Fruit fly (Drosophila melanogaster) whole organism, adult: ENCODE data around the gene CG32639.

Experiments used
- CG11617 ChIP-seq: fragments of 200-800 bp; sonication (Bioruptor generic); optimal IDR thresholded peaks from 2 replicates; lab custom pipeline; 2017; ENCODE audit warnings: mild to moderate bottlenecking, missing biosample characterization, missing genetic modification reagents, missing genetic modification characterization
- CG12768 ChIP-seq: fragments of 200-800 bp; sonication (Bioruptor generic); optimal IDR thresholded peaks from 2 replicates; lab custom pipeline; 2017; ENCODE audit warnings: missing biosample characterization, missing genetic modification characterization, mild to moderate bottlenecking, moderate library complexity, missing genetic modification reagents
- CG14711 ChIP-seq: fragments of 200-800 bp; sonication (Bioruptor generic); optimal IDR thresholded peaks from 2 replicates; lab custom pipeline; 2018; ENCODE audit warnings: missing biosample characterization, mild to moderate bottlenecking, missing genetic modification characterization, moderate library complexity
- CG1620 ChIP-seq: fragments of 200-800 bp; sonication (Bioruptor generic); optimal IDR thresholded peaks from 2 replicates; lab custom pipeline; 2016; ENCODE audit warnings: missing biosample characterization, missing genetic modification characterization
- CG33017 ChIP-seq: fragments of 200-800 bp; sonication (Bioruptor generic); optimal IDR thresholded peaks from 2 replicates; lab custom pipeline; 2018; ENCODE audit warnings: missing biosample characterization, mild to moderate bottlenecking, missing genetic modification characterization, moderate library complexity
- CG5204 ChIP-seq: fragments of 200-800 bp; sonication (Bioruptor generic); optimal IDR thresholded peaks from 2 replicates; lab custom pipeline; 2016; ENCODE audit warnings: missing biosample characterization, missing genetic modification characterization
- CG7045 ChIP-seq: fragments of 200-800 bp; sonication (Bioruptor generic); optimal IDR thresholded peaks from 2 replicates; lab custom pipeline; 2017; ENCODE audit warnings: missing biosample characterization, mild to moderate bottlenecking, missing genetic modification characterization
- CG7101 ChIP-seq: fragments of 200-800 bp; sonication (Bioruptor generic); optimal IDR thresholded peaks from 2 replicates; lab custom pipeline; 2018; ENCODE audit warnings: missing biosample characterization, mild to moderate bottlenecking, missing genetic modification characterization, moderate library complexity
- Clk ChIP-seq: fragments of 200-800 bp; sonication (Bioruptor generic); optimal IDR thresholded peaks from 2 replicates; lab custom pipeline; 2017; ENCODE audit warnings: missing biosample characterization, missing genetic modification characterization
- Crg-1 ChIP-seq: fragments of 200-800 bp; sonication (Bioruptor generic); optimal IDR thresholded peaks from 2 replicates; lab custom pipeline; 2016; ENCODE audit warnings: missing biosample characterization, missing genetic modification characterization
- Hr96 ChIP-seq: fragments of 200-800 bp; sonication (Bioruptor generic); optimal IDR thresholded peaks from 2 replicates; lab custom pipeline; 2016; ENCODE audit warnings: missing biosample characterization, missing genetic modification characterization
- Mnt ChIP-seq: fragments of 200-800 bp; sonication (Bioruptor generic); optimal IDR thresholded peaks from 2 replicates; lab custom pipeline; 2016; ENCODE audit warnings: missing biosample characterization, mild to moderate bottlenecking, missing genetic modification characterization
- bab1 ChIP-seq: fragments of 200-800 bp; sonication (Bioruptor generic); optimal IDR thresholded peaks from 3 replicates; lab custom pipeline; 2019; ENCODE audit warnings: missing biosample characterization, mild to moderate bottlenecking, missing genetic modification characterization, moderate library complexity
- cic ChIP-seq: fragments of 200-800 bp; sonication (Bioruptor generic); optimal IDR thresholded peaks from 2 replicates; lab custom pipeline; 2017; ENCODE audit warnings: missing biosample characterization, mild to moderate bottlenecking, missing genetic modification characterization, moderate library complexity
- cnc ChIP-seq, 2 experiments: fragments of >200 bp; optimal IDR thresholded peaks; 2 replicates each; lab custom pipeline; 2017
- kay ChIP-seq: fragments of 200-800 bp; sonication (Bioruptor generic); peaks from one replicate; lab custom pipeline; 2016; ENCODE audit warnings: missing biosample characterization, missing genetic modification characterization, borderline replicate concordance
- ovo ChIP-seq: fragments of 200-800 bp; sonication (Bioruptor generic); optimal IDR thresholded peaks from 2 replicates; lab custom pipeline; 2016; ENCODE audit warnings: missing biosample characterization, missing genetic modification characterization
- pad ChIP-seq: fragments of 200-800 bp; sonication (Bioruptor generic); optimal IDR thresholded peaks from 3 replicates; lab custom pipeline; 2017; ENCODE audit warnings: missing biosample characterization, missing genetic modification characterization, mild to moderate bottlenecking, moderate library complexity, missing genetic modification reagents
- tj ChIP-seq: fragments of 200-800 bp; sonication (Bioruptor generic); optimal IDR thresholded peaks from 3 replicates; lab custom pipeline; 2017; ENCODE audit warnings: missing biosample characterization, mild to moderate bottlenecking, missing genetic modification characterization, moderate library complexity
- toe ChIP-seq: fragments of 200-800 bp; sonication (Bioruptor generic); optimal IDR thresholded peaks from 2 replicates; lab custom pipeline; 2016; ENCODE audit warnings: missing biosample characterization, missing genetic modification characterization

Gene CG32639

dm6 chrX:13236516-13237245 is at the start of gene CG32639:
CG32639 (minus strand) TSS chrX:13236566.
- TF ChIP-seq bab1 (GFP tag; lab: Kevin White, UChicago) (no peak), cnc (optimal IDR thresholded peaks at IDR 0.05; lab: Kevin White, UChicago) (no peak), ovo (GFP tag; lab: Kevin White, UChicago) (no peak), CG1620 (no peak), CG12768 (GFP tag; lab: Kevin White, UChicago) (no peak), Crg-1 (GFP tag; lab: Kevin White, UChicago) (no peak), Clk (GFP tag; lab: Kevin White, UChicago) (no peak), CG33017 (tag; lab: Kevin White, UChicago) (no peak), CG5204 (GFP tag; lab: Kevin White, UChicago) (no peak), pad (GFP tag; lab: Kevin White, UChicago) (no peak), Mnt (no peak), tj (GFP tag; lab: Kevin White, UChicago) (no peak), CG7045 (GFP tag; lab: Kevin White, UChicago) (no peak), toe (GFP tag; lab: Kevin White, UChicago) (no peak)

DNA sequence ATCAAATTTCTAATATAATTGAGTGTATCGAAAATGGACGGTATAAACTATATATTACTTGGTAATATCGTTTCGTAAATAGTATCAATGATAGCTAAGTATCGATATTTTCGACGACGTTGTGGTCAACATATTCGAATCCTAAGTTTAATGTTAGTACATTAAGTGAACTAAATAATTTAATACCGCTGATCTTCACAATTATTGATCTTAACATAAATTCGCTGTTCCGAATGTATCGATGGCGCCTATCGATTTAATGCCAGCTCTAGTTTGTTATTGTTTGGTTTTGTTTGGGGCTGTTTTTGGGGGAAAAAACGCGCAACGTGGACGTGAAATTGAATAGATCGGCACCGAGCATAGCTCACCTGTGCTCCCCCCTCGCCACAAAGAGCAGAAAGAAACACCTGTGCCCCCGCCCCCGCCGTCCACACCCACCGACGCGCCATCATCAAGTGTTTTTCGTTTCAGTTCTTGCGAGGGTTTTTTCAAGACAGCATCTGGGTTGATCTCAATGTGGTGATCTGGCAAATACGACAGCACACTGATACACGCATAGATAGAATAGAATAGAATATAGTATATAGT is 49.5 kb upstream of the CG32639 start:
- TF ChIP-seq Mnt, result no peak
- peak; percentile 41 for TF ChIP-seq toe (GFP tag; lab: Kevin White, UChicago)

dm6 chrX:13285001-13285748 is 48.8 kb upstream of the CG32639 start, which contains the start of the genes HDAC4 and CG15743:
HDAC4 (minus strand) TSS chrX:13285632.
CG15743 (plus strand) TSS chrX:13285707.
- TF ChIP-seq Mnt, result peak; percentile 70
- TF ChIP-seq tj (GFP tag; lab: Kevin White, UChicago), result peak; percentile 41
- TF ChIP-seq CG12768 (GFP tag; lab: Kevin White, UChicago), result no peak
- TF ChIP-seq CG7101 (tag; lab: Kevin White, UChicago), result peak; percentile 2
- peak; percentile 35 for TF ChIP-seq CG1620
- TF ChIP-seq bab1 (GFP tag; lab: Kevin White, UChicago), result peak; percentile 41
- no peak for TF ChIP-seq CG14711 (tag; lab: Kevin White, UChicago)
- TF ChIP-seq CG11617 (GFP tag; lab: Kevin White, UChicago), result peak; percentile 41
- TF ChIP-seq ovo (GFP tag; lab: Kevin White, UChicago), result no peak

DNA sequence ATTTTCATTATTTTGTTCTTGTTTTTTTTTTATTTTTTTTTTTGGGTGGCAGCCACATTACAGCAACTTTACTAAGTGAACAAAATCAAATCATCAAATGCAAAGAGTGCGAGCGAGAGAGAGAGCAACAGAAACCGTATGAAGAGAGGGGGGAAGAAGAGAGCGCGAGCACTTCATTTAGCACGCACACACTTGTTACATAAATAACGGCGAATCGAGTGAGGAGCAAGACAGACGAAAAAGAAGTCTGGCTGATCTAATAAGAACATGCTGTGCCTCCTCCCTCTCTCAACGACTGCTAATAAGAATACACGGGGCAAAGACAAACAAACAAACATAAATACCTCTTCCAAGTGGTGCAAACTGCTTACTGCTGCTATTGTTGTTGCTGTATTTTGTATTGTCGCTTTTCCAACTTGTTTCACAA is 48.2 kb upstream of the CG32639 start:
- TF ChIP-seq pad (GFP tag; lab: Kevin White, UChicago), result peak; percentile 92
- TF ChIP-seq CG7101 (tag; lab: Kevin White, UChicago), result peak; percentile 4
- no peak for TF ChIP-seq CG11617 (GFP tag; lab: Kevin White, UChicago)
- no peak for TF ChIP-seq Clk (GFP tag; lab: Kevin White, UChicago)
- peak; percentile 27 for TF ChIP-seq tj (GFP tag; lab: Kevin White, UChicago)
- TF ChIP-seq CG12768 (GFP tag; lab: Kevin White, UChicago), result no peak

DNA sequence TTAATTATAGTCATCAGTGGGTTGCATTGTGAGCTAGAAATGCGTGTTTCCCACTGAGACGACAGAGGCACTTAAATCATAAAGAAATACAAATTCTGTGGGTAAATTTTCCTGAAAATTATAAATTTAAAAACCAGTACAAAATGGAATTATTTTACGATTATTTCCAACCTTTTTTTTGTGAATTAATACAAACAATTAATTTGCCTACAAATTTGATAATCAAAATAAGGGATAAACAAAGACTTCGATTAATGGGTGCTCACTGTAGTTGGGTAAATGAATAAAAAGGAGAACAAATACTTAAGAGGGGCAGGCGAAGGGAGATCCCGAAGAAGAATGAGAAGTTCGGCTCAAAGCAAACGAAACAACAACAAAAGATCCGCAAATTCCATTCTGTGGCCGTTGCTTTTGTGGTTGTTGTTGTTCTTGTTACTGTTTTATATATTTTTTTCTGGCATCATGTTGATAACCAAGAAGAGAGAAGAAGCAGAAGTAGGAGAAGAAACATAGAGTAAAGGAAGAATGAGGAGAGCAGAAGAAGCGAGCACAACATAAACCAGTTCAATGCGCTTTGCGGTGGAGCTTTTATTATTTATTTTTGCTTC is 47.7 kb upstream of the CG32639 start:
- no peak for TF ChIP-seq CG5204 (GFP tag; lab: Kevin White, UChicago)
- no peak for TF ChIP-seq Crg-1 (GFP tag; lab: Kevin White, UChicago)
- peak; percentile 79 for TF ChIP-seq pad (GFP tag; lab: Kevin White, UChicago)

DNA sequence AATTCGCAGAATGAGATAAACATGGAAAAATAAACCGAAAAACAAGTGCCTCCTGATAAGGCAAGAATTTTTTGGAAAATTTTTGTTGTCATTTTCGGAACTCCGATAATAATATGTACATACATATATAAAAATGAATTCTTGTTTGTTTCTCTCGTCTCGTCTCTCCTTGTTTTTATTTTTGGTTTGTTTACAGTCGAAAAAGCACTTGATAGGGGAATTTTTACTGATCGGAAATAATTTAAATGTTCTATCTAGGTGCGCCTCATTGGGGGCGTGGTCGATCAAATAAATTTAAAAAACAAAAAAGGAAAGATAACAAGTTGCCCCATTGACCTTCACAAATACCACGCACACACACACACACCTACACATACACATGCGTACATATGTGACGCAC is 46.4 kb upstream of the CG32639 start:
- TF ChIP-seq CG11617 (GFP tag; lab: Kevin White, UChicago) (no peak), Hr96 (GFP tag; lab: Kevin White, UChicago) (no peak), CG5204 (GFP tag; lab: Kevin White, UChicago) (no peak), kay (GFP tag; lab: Kevin White, UChicago) (no peak), cic (GFP tag; lab: Kevin White, UChicago) (no peak), CG7101 (tag; lab: Kevin White, UChicago) (no peak), CG14711 (tag; lab: Kevin White, UChicago) (no peak), ovo (GFP tag; lab: Kevin White, UChicago) (no peak), CG7045 (GFP tag; lab: Kevin White, UChicago) (no peak), CG33017 (tag; lab: Kevin White, UChicago) (no peak), tj (GFP tag; lab: Kevin White, UChicago) (no peak), cnc (optimal IDR thresholded peaks at IDR 0.05; lab: Kevin White, UChicago) (no peak), CG1620 (no peak)
